Fruit fly (Drosophila melanogaster) whole organism, adult: ENCODE results near the gene CG12177.

Experiments
- CG11617 ChIP-seq: fragments of 200-800 bp; sonication (Bioruptor generic); optimal IDR thresholded peaks from 2 replicates; lab custom pipeline; 2017; ENCODE audit warnings: mild to moderate bottlenecking, missing biosample characterization, missing genetic modification reagents, missing genetic modification characterization
- CG12768 ChIP-seq: fragments of 200-800 bp; sonication (Bioruptor generic); optimal IDR thresholded peaks from 2 replicates; lab custom pipeline; 2017; ENCODE audit warnings: missing biosample characterization, missing genetic modification characterization, mild to moderate bottlenecking, moderate library complexity, missing genetic modification reagents
- CG33017 ChIP-seq: fragments of 200-800 bp; sonication (Bioruptor generic); optimal IDR thresholded peaks from 2 replicates; lab custom pipeline; 2018; ENCODE audit warnings: missing biosample characterization, mild to moderate bottlenecking, missing genetic modification characterization, moderate library complexity
- Clk ChIP-seq: fragments of 200-800 bp; sonication (Bioruptor generic); optimal IDR thresholded peaks from 2 replicates; lab custom pipeline; 2017; ENCODE audit warnings: missing biosample characterization, missing genetic modification characterization
- Crg-1 ChIP-seq: fragments of 200-800 bp; sonication (Bioruptor generic); optimal IDR thresholded peaks from 2 replicates; lab custom pipeline; 2016; ENCODE audit warnings: missing biosample characterization, missing genetic modification characterization
- cic ChIP-seq: fragments of 200-800 bp; sonication (Bioruptor generic); optimal IDR thresholded peaks from 2 replicates; lab custom pipeline; 2017; ENCODE audit warnings: missing biosample characterization, mild to moderate bottlenecking, missing genetic modification characterization, moderate library complexity
- cnc ChIP-seq, 2 experiments: fragments of >200 bp; optimal IDR thresholded peaks; 2 replicates each; lab custom pipeline; 2017
- kay ChIP-seq: fragments of 200-800 bp; sonication (Bioruptor generic); peaks from one replicate; lab custom pipeline; 2016; ENCODE audit warnings: missing biosample characterization, missing genetic modification characterization, borderline replicate concordance
- ovo ChIP-seq: fragments of 200-800 bp; sonication (Bioruptor generic); optimal IDR thresholded peaks from 2 replicates; lab custom pipeline; 2016; ENCODE audit warnings: missing biosample characterization, missing genetic modification characterization
- toe ChIP-seq: fragments of 200-800 bp; sonication (Bioruptor generic); optimal IDR thresholded peaks from 2 replicates; lab custom pipeline; 2016; ENCODE audit warnings: missing biosample characterization, missing genetic modification characterization

dm6 chrX:13680262-13680661, at the start of gene CG12177:
- TF ChIP-seq cnc (optimal IDR thresholded peaks at IDR 0.05; lab: Kevin White, UChicago) (no peak), cic (GFP tag; lab: Kevin White, UChicago) (peak; percentile 82), ovo (GFP tag; lab: Kevin White, UChicago) (no peak), Crg-1 (GFP tag; lab: Kevin White, UChicago) (no peak), CG11617 (GFP tag; lab: Kevin White, UChicago) (no peak), toe (GFP tag; lab: Kevin White, UChicago) (no peak), CG12768 (peak; percentile 31), Clk (GFP tag; lab: Kevin White, UChicago) (no peak), CG33017 (tag; lab: Kevin White, UChicago) (no peak), kay (GFP tag; lab: Kevin White, UChicago) (no peak)
